Fruit fly (Drosophila melanogaster): Measurements from ENCODE around the gene CrebA.

- TF ChIP-seq aop (GFP tag; IDR thresholded peaks at IDR 0.05), result no peak
- no peak for TF ChIP-seq Chrac-16 (GFP tag; optimal IDR thresholded peaks at IDR 0.05)
- no peak for TF ChIP-seq CG43689 (GFP tag; IDR thresholded peaks at IDR 0.05)
- TF ChIP-seq CG9876 (GFP tag; optimal IDR thresholded peaks at IDR 0.05), result no peak
Measured at dm6 chr3L:15500813-15501645, 34.2 kb upstream of the CrebA start, which contains the start of gene CG7272.

Measured in whole organism, embryonic.